Fruit fly (Drosophila melanogaster) Kc167 (cell line): Measurements from ENCODE around the gene Remo.

ENCODE experiments used
- h ChIP-seq: fragments of >200 bp; optimal IDR thresholded peaks from 3 replicates; lab custom pipeline; 2018; ENCODE audit warnings: missing external identifiers
- insv ChIP-seq: fragments of >200 bp; optimal IDR thresholded peaks from 3 replicates; lab custom pipeline; 2018; ENCODE audit warnings: missing external identifiers
- ttk ChIP-seq: sonication (Bioruptor generic); optimal IDR thresholded peaks from 2 replicates; lab custom pipeline; 2017; ENCODE audit warnings: missing external identifiers

DNA sequence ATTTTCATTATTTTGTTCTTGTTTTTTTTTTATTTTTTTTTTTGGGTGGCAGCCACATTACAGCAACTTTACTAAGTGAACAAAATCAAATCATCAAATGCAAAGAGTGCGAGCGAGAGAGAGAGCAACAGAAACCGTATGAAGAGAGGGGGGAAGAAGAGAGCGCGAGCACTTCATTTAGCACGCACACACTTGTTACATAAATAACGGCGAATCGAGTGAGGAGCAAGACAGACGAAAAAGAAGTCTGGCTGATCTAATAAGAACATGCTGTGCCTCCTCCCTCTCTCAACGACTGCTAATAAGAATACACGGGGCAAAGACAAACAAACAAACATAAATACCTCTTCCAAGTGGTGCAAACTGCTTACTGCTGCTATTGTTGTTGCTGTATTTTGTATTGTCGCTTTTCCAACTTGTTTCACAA lies 3.3 kb upstream of the Remo start:
- TF ChIP-seq insv = no peak
- TF ChIP-seq h = no peak
- no peak for TF ChIP-seq ttk (lab: Kevin White, UChicago)
